Worm (Caenorhabditis elegans) whole organism, midembryonic: Measurements from ENCODE around the gene fbxb-96.

Experiments
- med-1 ChIP-seq: sonication (generic microtip); optimal IDR thresholded peaks from 2 replicates; lab custom pipeline; 2017; ENCODE audit warnings: missing genetic modification characterization, mild to moderate bottlenecking, missing compliant biosample characterization, antibody characterized with exemption, missing genetic modification reagents; ENCODE audit not compliant: insufficient read depth
- ref-1 ChIP-seq: fragments of 200-800 bp; sonication (Bioruptor generic); conservative IDR thresholded peaks from 2 replicates; pipeline ENCODE4 v1.3.6; 2022; ENCODE audit warnings: missing genetic modification reagents, missing genetic modification characterization, missing compliant biosample characterization
- ztf-23 ChIP-seq: fragments of 200-800 bp; sonication (Bioruptor generic); IDR thresholded peaks from 2 replicates; pipeline ENCODE4 v1.3.6; 2022; ENCODE audit warnings: missing genetic modification reagents, missing genetic modification characterization, missing compliant biosample characterization

DNA sequence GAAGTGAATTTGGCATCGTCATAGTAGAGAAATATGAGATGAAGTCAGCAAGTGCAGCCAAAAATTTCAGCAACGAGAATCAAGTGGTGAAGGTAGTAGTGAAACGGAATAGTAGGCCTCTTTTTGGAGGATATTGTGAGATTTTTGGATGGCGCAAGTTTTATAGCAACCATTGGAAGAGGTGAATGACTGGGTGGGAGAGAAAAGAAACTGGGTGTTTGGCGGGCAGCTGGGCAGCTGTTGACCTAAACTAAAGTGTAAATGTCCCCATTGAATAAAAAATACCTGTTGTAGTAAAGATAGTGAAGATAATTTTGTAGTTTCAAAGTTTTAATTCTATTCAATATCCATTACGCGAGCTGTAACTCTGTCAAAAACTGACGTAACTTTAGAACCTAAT, 34.1 kb downstream of the fbxb-96 start:
- TF ChIP-seq ref-1 (no peak), ztf-23 (GFP tag; lab: Robert Waterston, UW) (no peak), med-1 (GFP tag; lab: Kevin White, UChicago) (no peak)
